Worm (Caenorhabditis elegans): ENCODE results near the gene pepm-1.

Gene pepm-1

DNA sequence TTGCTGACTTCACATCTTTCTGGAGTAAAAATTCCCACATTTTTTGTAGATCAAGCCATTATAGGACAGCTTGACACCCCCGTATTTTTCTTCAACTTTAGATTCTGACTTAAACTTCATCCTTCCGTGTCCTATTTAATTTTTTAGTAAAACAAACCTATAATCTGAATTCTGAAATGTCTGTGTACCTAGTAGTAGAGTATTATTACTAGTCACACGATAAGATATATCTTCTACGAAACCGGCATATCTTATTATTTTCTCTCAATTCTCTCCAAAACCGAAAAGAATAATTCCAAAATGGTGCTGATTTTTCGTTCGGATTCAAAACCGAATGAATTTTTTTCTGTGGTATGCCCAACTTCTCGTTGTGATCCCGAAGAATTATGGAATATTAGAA lies 34.5 kb upstream of the pepm-1 start, which contains the start of gene F14D7.9:
Gene F14D7.9 (plus strand): TSS at position 301 of the 400 bp plus-strand sequence.
- TF ChIP-seq ceh-27 (GFP tag; optimal IDR thresholded peaks at IDR 0.05) (no peak), repo-1 (tag; optimal IDR thresholded peaks at IDR 0.05) (no peak), K12H6.12 (tag; optimal IDR thresholded peaks at IDR 0.05) (no peak), ccch-3 (GFP tag; optimal IDR thresholded peaks at IDR 0.05) (no peak), bed-2 (GFP tag; IDR thresholded peaks at IDR 0.05) (no peak), F22D6.2 (tag; optimal IDR thresholded peaks at IDR 0.05) (no peak), C17E4.6 (GFP tag; IDR thresholded peaks at IDR 0.05) (no peak), zfh-2 (GFP tag; conservative IDR thresholded peaks at IDR 0.05) (no peak), T07F8.4 (tag; optimal IDR thresholded peaks at IDR 0.05) (no peak), Y53G8AR.9 (GFP tag; conservative IDR thresholded peaks at IDR 0.05) (no peak), efl-1 (GFP tag; optimal IDR thresholded peaks at IDR 0.05) (no peak)

DNA sequence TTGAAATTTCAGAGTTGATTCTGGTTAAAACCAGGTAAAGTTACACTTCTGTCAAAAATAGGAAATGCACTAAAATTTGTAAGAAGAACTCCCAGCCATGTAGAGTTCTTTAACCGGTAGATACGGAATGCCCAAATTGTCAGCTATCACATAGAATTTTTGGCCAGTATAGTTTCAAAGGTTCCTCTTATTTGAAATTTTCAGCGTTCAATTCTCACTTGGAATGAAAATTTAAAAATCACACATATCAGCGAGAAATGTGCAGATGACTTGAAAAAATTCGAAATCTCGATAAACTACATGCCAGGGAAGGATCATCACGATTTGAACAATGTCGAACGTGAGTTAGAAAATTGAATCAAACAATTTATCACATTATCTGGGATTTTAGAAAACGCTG lies 32.4 kb upstream of the pepm-1 start, which contains the start of gene F14D7.3:
Gene F14D7.3 (plus strand): TSS at position 301 of the 400 bp plus-strand sequence.
- no peak for TF ChIP-seq ets-4 (GFP tag; optimal IDR thresholded peaks at IDR 0.05)
- no peak for TF ChIP-seq T26A5.8 (tag; optimal IDR thresholded peaks at IDR 0.05)
- TF ChIP-seq F37B4.10 (GFP tag; IDR thresholded peaks at IDR 0.05) = no peak
- TF ChIP-seq efl-1 (GFP tag; optimal IDR thresholded peaks at IDR 0.05) = no peak
- TF ChIP-seq cebp-1 (GFP tag; IDR thresholded peaks at IDR 0.05) = no peak
- TF ChIP-seq cebp-1 (tag; optimal IDR thresholded peaks at IDR 0.05) = no peak
- no peak for TF ChIP-seq hmg-20 (GFP tag; IDR thresholded peaks at IDR 0.05)
- TF ChIP-seq tbp1 (GFP tag; optimal IDR thresholded peaks at IDR 0.05) = no peak
- TF ChIP-seq cebp-2 (GFP tag; IDR thresholded peaks at IDR 0.05) = no peak
- no peak for TF ChIP-seq hlh-12 (tag; optimal IDR thresholded peaks at IDR 0.05)
- TF ChIP-seq ceh-58 (GFP tag; IDR thresholded peaks at IDR 0.05) = no peak
- TF ChIP-seq lin-40 (tag; optimal IDR thresholded peaks at IDR 0.05) = no peak
- TF ChIP-seq Y79H2A.3 (GFP tag; conservative IDR thresholded peaks at IDR 0.05) = no peak
- TF ChIP-seq die-1 (tag; optimal IDR thresholded peaks at IDR 0.05) = no peak
- no peak for TF ChIP-seq gei-17 (GFP tag; optimal IDR thresholded peaks at IDR 0.05)
- no peak for TF ChIP-seq lin-26 (GFP tag; IDR thresholded peaks at IDR 0.05)
- TF ChIP-seq pbrm-1 (GFP tag; IDR thresholded peaks at IDR 0.05) = no peak
- TF ChIP-seq lsy-27 (tag; optimal IDR thresholded peaks at IDR 0.05; ENCODE audit: borderline replicate concordance, insufficient read depth) = no peak
- TF ChIP-seq let-526 (GFP tag; IDR thresholded peaks at IDR 0.05) = no peak
- no peak for TF ChIP-seq pha-4 (tag; optimal IDR thresholded peaks at IDR 0.05)
- no peak for TF ChIP-seq B0336.3 (GFP tag; IDR thresholded peaks at IDR 0.05)

DNA sequence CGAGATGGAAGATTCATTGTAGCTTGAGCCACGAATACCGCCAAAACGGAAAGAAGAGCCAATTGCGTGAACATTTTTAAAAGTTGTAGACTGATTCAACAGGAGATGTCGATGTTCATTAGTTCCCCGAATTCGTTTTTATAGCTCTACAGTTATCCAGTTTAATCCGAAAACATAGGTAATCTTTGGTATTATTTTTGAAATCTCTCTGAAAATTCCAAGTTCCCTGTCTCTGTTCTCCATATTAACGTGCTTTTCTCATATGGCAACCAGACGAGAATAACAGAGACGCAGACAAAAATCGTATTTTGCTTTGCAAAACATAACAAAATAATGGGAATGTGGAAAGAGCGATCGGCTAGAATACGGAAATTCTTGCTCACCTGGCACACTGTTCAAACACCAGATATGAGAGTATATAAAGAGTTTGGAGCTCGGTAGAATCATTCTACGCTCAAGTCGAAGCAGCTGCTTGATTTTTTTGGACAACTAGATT lies 29.3 kb upstream of the pepm-1 start, which contains the start of the genes spig-3 and F14D7.12:
Gene spig-3 (minus strand): TSS at position 101 of the 496 bp plus-strand sequence.
Gene F14D7.12 (plus strand): TSS at position 446 of the 496 bp plus-strand sequence.
- TF ChIP-seq tbp1 (GFP tag; optimal IDR thresholded peaks at IDR 0.05) (no peak), nhr-90 (tag; optimal IDR thresholded peaks at IDR 0.05) (no peak), tbx-9 (tag; optimal IDR thresholded peaks at IDR 0.05; ENCODE audit: borderline replicate concordance) (no peak), athp-1 (tag; optimal IDR thresholded peaks at IDR 0.05) (no peak), Y95B8A.8 (GFP tag; IDR thresholded peaks at IDR 0.05) (no peak), F55B11.4 (tag; optimal IDR thresholded peaks at IDR 0.05; ENCODE audit: borderline replicate concordance, insufficient read depth) (no peak), ztf-28 (GFP tag; IDR thresholded peaks at IDR 0.05) (no peak), F57C9.4 (tag; optimal IDR thresholded peaks at IDR 0.05) (no peak), lag-1 (GFP tag; IDR thresholded peaks at IDR 0.05) (no peak), hmg-20 (GFP tag; IDR thresholded peaks at IDR 0.05) (no peak), hlh-12 (tag; optimal IDR thresholded peaks at IDR 0.05) (no peak), madf-3 (GFP tag; IDR thresholded peaks at IDR 0.05) (no peak)
